Worm (Caenorhabditis elegans) whole organism, L3 larva: ENCODE results near the gene egrh-3.

Experiments
- R02D3.7 ChIP-seq: fragments of 150-350 bp; optimal IDR thresholded peaks from 2 replicates; lab custom pipeline; 2014; ENCODE audit warnings: missing biosample characterization, missing genetic modification characterization
- ZK546.5 ChIP-seq: sonication (generic microtip); optimal IDR thresholded peaks from 2 replicates; lab custom pipeline; 2017; ENCODE audit warnings: missing biosample characterization, missing genetic modification characterization
- aly-2 ChIP-seq: fragments of 150-350 bp; optimal IDR thresholded peaks from 2 replicates; lab custom pipeline; 2014; ENCODE audit warnings: missing biosample characterization, missing genetic modification characterization
- ama-1 ChIP-seq: fragments of 150-350 bp; optimal IDR thresholded peaks from 2 replicates; lab custom pipeline; 2018
- ceh-16 ChIP-seq: sonication (generic microtip); optimal IDR thresholded peaks from 2 replicates; lab custom pipeline; 2017; ENCODE audit warnings: missing biosample characterization, missing genetic modification characterization
- ceh-28 ChIP-seq: fragments of 150-350 bp; optimal IDR thresholded peaks from 2 replicates; lab custom pipeline; 2014; ENCODE audit warnings: missing biosample characterization, missing genetic modification reagents, missing genetic modification characterization
- ceh-82 ChIP-seq: fragments of 150-350 bp; optimal IDR thresholded peaks from 2 replicates; lab custom pipeline; 2014; ENCODE audit warnings: missing biosample characterization, missing genetic modification characterization
- ceh-9 ChIP-seq: sonication (generic microtip); optimal IDR thresholded peaks from 2 replicates; lab custom pipeline; 2018; ENCODE audit warnings: missing biosample characterization, missing genetic modification characterization
- daf-12 ChIP-seq: fragments of 150-350 bp; optimal IDR thresholded peaks from 2 replicates; lab custom pipeline; 2014; ENCODE audit warnings: missing biosample characterization, missing genetic modification reagents, missing genetic modification characterization
- egl-27 ChIP-seq: sonication (generic microtip); optimal IDR thresholded peaks from 4 replicates; lab custom pipeline; 2017; ENCODE audit warnings: missing biosample characterization, missing genetic modification reagents, missing genetic modification characterization
- egl-5 ChIP-seq: fragments of 150-350 bp; optimal IDR thresholded peaks from 2 replicates; lab custom pipeline; 2017; ENCODE audit warnings: missing biosample characterization, missing genetic modification reagents, missing genetic modification characterization, inconsistent platforms
- elt-1 ChIP-seq: fragments of 150-350 bp; optimal IDR thresholded peaks from 2 replicates; lab custom pipeline; 2014; ENCODE audit warnings: missing biosample characterization, missing genetic modification characterization
- elt-2 ChIP-seq: sonication (generic microtip); optimal IDR thresholded peaks from 2 replicates; lab custom pipeline; 2016; ENCODE audit warnings: missing genetic modification reagents, mild to moderate bottlenecking, missing genetic modification characterization, missing compliant biosample characterization
- elt-3 ChIP-seq, 3 experiments: fragments of 150-350 bp in 1 of 3; sonication (generic microtip) in 2 of 3; optimal IDR thresholded peaks; 2 replicates in 2 of 3; 4 replicates in 1 of 3; lab custom pipeline; 2014 to 2017; ENCODE audit warnings: missing biosample characterization in 3 of 3, missing genetic modification characterization in 3 of 3
- eor-1 ChIP-seq, 2 experiments: fragments of 150-350 bp; optimal IDR thresholded peaks; 2 replicates each; lab custom pipeline; 2014 to 2018; ENCODE audit warnings: missing biosample characterization in 2 of 2, missing genetic modification characterization in 2 of 2
- fkh-10 ChIP-seq: sonication (generic microtip); optimal IDR thresholded peaks from 2 replicates; lab custom pipeline; 2017; ENCODE audit warnings: missing biosample characterization, missing genetic modification reagents, missing genetic modification characterization
- fos-1 ChIP-seq: fragments of 150-350 bp; optimal IDR thresholded peaks from 2 replicates; lab custom pipeline; 2014; ENCODE audit warnings: missing biosample characterization, missing genetic modification characterization
- hmg-11 ChIP-seq: sonication (generic microtip); optimal IDR thresholded peaks from 2 replicates; lab custom pipeline; 2016; ENCODE audit warnings: missing genetic modification characterization, missing compliant biosample characterization
- jun-1 ChIP-seq: fragments of 150-350 bp; optimal IDR thresholded peaks from 2 replicates; lab custom pipeline; 2014; ENCODE audit warnings: missing biosample characterization, missing genetic modification reagents, missing genetic modification characterization
- lin-15B ChIP-seq: fragments of 150-350 bp; optimal IDR thresholded peaks from 2 replicates; lab custom pipeline; 2014; ENCODE audit warnings: missing biosample characterization, missing genetic modification characterization
- lin-39 ChIP-seq: fragments of 150-350 bp; optimal IDR thresholded peaks from 2 replicates; lab custom pipeline; 2018; ENCODE audit warnings: missing biosample characterization, missing genetic modification reagents, missing genetic modification characterization
- lsy-12 ChIP-seq: sonication (generic microtip); optimal IDR thresholded peaks from 2 replicates; lab custom pipeline; 2016; ENCODE audit warnings: mild to moderate bottlenecking, missing genetic modification characterization, missing compliant biosample characterization
- mdl-1 ChIP-seq: fragments of 150-350 bp; optimal IDR thresholded peaks from 2 replicates; lab custom pipeline; 2014; ENCODE audit warnings: missing biosample characterization, missing genetic modification characterization
- mml-1 ChIP-seq: fragments of 150-350 bp; sonication (generic microtip); optimal IDR thresholded peaks from 3 replicates; lab custom pipeline; 2014; ENCODE audit warnings: missing biosample characterization, missing genetic modification characterization
- nfya-1 ChIP-seq: sonication (generic microtip); optimal IDR thresholded peaks from 2 replicates; lab custom pipeline; 2017; ENCODE audit warnings: missing genetic modification characterization, mild to moderate bottlenecking, missing compliant biosample characterization, antibody characterized with exemption, moderate library complexity; ENCODE audit not compliant: insufficient read depth
- nhr-11 ChIP-seq: fragments of 150-350 bp; optimal IDR thresholded peaks from 2 replicates; lab custom pipeline; 2014; ENCODE audit warnings: missing biosample characterization, missing genetic modification characterization
- nhr-12 ChIP-seq: fragments of 150-350 bp; optimal IDR thresholded peaks from 2 replicates; lab custom pipeline; 2014; ENCODE audit warnings: missing biosample characterization, missing genetic modification characterization
- nhr-23 ChIP-seq: fragments of 150-350 bp; optimal IDR thresholded peaks from 2 replicates; lab custom pipeline; 2014; ENCODE audit warnings: missing biosample characterization, missing genetic modification reagents, missing genetic modification characterization
- nhr-237 ChIP-seq: fragments of 150-350 bp; optimal IDR thresholded peaks from 2 replicates; lab custom pipeline; 2014; ENCODE audit warnings: missing biosample characterization, missing genetic modification characterization
- nhr-25 ChIP-seq: sonication (generic microtip); optimal IDR thresholded peaks from 2 replicates; lab custom pipeline; 2017; ENCODE audit warnings: missing biosample characterization, missing genetic modification characterization
- nhr-28 ChIP-seq: fragments of 150-350 bp; optimal IDR thresholded peaks from 2 replicates; lab custom pipeline; 2014; ENCODE audit warnings: missing biosample characterization, missing genetic modification characterization
- nhr-43 ChIP-seq: sonication (generic microtip); optimal IDR thresholded peaks from 2 replicates; lab custom pipeline; 2016; ENCODE audit warnings: mild to moderate bottlenecking, missing genetic modification characterization, missing compliant biosample characterization; ENCODE audit not compliant: poor library complexity, severe bottlenecking
- nhr-67 ChIP-seq: fragments of 150-350 bp; optimal IDR thresholded peaks from 2 replicates; lab custom pipeline; 2014; ENCODE audit warnings: missing biosample characterization, missing genetic modification characterization
- nhr-76 ChIP-seq: fragments of 150-350 bp; sonication (generic microtip); optimal IDR thresholded peaks from 5 replicates; lab custom pipeline; 2014; ENCODE audit warnings: missing biosample characterization, missing genetic modification characterization
- pha-4 ChIP-seq: fragments of 150-350 bp; optimal IDR thresholded peaks from 2 replicates; lab custom pipeline; 2014; ENCODE audit warnings: missing biosample characterization, missing genetic modification reagents, missing genetic modification characterization
- pqm-1 ChIP-seq: fragments of 150-350 bp; optimal IDR thresholded peaks from 2 replicates; lab custom pipeline; 2017; ENCODE audit warnings: missing biosample characterization, missing genetic modification characterization, inconsistent platforms
- skn-1 ChIP-seq: fragments of 150-350 bp; optimal IDR thresholded peaks from 2 replicates; lab custom pipeline; 2014; ENCODE audit warnings: missing biosample characterization, missing genetic modification characterization
- snpc-4 ChIP-seq: fragments of 150-350 bp; optimal IDR thresholded peaks from 2 replicates; lab custom pipeline; 2014; ENCODE audit warnings: missing biosample characterization, missing genetic modification characterization
- tbx-2 ChIP-seq: sonication (generic microtip); optimal IDR thresholded peaks from 2 replicates; lab custom pipeline; 2016; ENCODE audit warnings: mild to moderate bottlenecking, missing genetic modification characterization, missing compliant biosample characterization
- unc-39 ChIP-seq: sonication (generic microtip); optimal IDR thresholded peaks from 4 replicates; lab custom pipeline; 2017; ENCODE audit warnings: missing biosample characterization, missing genetic modification characterization
- unc-62 ChIP-seq: fragments of 150-350 bp; sonication (generic microtip); optimal IDR thresholded peaks from 4 replicates; lab custom pipeline; 2014; ENCODE audit warnings: missing biosample characterization, missing genetic modification reagents, missing genetic modification characterization
- zag-1 ChIP-seq: fragments of 150-350 bp; optimal IDR thresholded peaks from 2 replicates; lab custom pipeline; 2014; ENCODE audit warnings: missing biosample characterization, missing genetic modification characterization
- ztf-11 ChIP-seq: fragments of 150-350 bp; optimal IDR thresholded peaks from 2 replicates; lab custom pipeline; 2014; ENCODE audit warnings: missing biosample characterization, missing genetic modification characterization
- ztf-4 ChIP-seq: fragments of 150-350 bp; optimal IDR thresholded peaks from 2 replicates; lab custom pipeline; 2014; ENCODE audit warnings: missing biosample characterization, missing genetic modification characterization

The egrh-3 gene

ce11 chrIV:2642054-2642453 is 46.5 kb downstream of the egrh-3 start:
- TF ChIP-seq nhr-25 (tag; lab: Kevin White, UChicago) (no peak), lin-15B (peak; percentile 1), nhr-67 (tag; lab: Kevin White, UChicago) (no peak), ceh-16 (tag; lab: Kevin White, UChicago) (no peak), skn-1 (peak; percentile 20)

ce11 chrIV:2640950-2641349 is 47.6 kb downstream of the egrh-3 start, which contains the start of the genes mdf-2 and nduv-3:
Gene mdf-2 (minus strand): TSS chrIV:2641125.
Gene nduv-3 (plus strand): TSS chrIV:2641310.
- TF ChIP-seq egl-27: no peak
- peak; percentile 38 for TF ChIP-seq jun-1 (tag; lab: Kevin White, UChicago)
- no peak for TF ChIP-seq mml-1 (tag; lab: Kevin White, UChicago)
- TF ChIP-seq nhr-25 (tag; lab: Kevin White, UChicago): peak; percentile 73
- peak; percentile 76 for TF ChIP-seq pha-4 (tag; lab: Kevin White, UChicago)
- TF ChIP-seq aly-2 (tag; lab: Kevin White, UChicago): no peak
- peak; percentile 7 for TF ChIP-seq elt-2 (tag; lab: Kevin White, UChicago)
- no peak for TF ChIP-seq mdl-1 (tag; lab: Kevin White, UChicago)
- TF ChIP-seq egl-5: peak; percentile 81
- peak; percentile 82 for TF ChIP-seq nhr-23 (tag; lab: Kevin White, UChicago)
- TF ChIP-seq elt-1 (tag; lab: Kevin White, UChicago): no peak
- peak; percentile 62 for TF ChIP-seq snpc-4
- peak; percentile 24 for TF ChIP-seq nhr-43 (tag; lab: Kevin White, UChicago)
- TF ChIP-seq nfya-1: peak; percentile 83
- TF ChIP-seq daf-12: no peak
- no peak for TF ChIP-seq zag-1 (tag; lab: Kevin White, UChicago)
- peak; percentile 40 for TF ChIP-seq lin-39 (tag; lab: Kevin White, UChicago)
- no peak for TF ChIP-seq ZK546.5 (tag; lab: Kevin White, UChicago)
- TF ChIP-seq hmg-11 (tag; lab: Kevin White, UChicago): peak; percentile 31
- no peak for TF ChIP-seq ceh-16 (tag; lab: Kevin White, UChicago)
- TF ChIP-seq lin-15B: peak; percentile 90
- no peak for TF ChIP-seq tbx-2
- TF ChIP-seq nhr-237 (tag; lab: Kevin White, UChicago): no peak
- no peak for TF ChIP-seq fkh-10
- peak; percentile 28 for TF ChIP-seq skn-1
- TF ChIP-seq ceh-82 (tag; lab: Kevin White, UChicago): peak; percentile 1
- peak; percentile 33 for TF ChIP-seq R02D3.7 (tag; lab: Kevin White, UChicago)
- peak; percentile 94 for TF ChIP-seq ceh-28 (tag; lab: Kevin White, UChicago)
- TF ChIP-seq pqm-1 (tag; lab: Kevin White, UChicago): peak; percentile 4

- no peak for TF ChIP-seq skn-1
- no peak for TF ChIP-seq jun-1 (tag; lab: Kevin White, UChicago)
- TF ChIP-seq ama-1: no peak
- TF ChIP-seq ztf-4 (tag; lab: Kevin White, UChicago): no peak
- no peak for TF ChIP-seq nhr-25 (tag; lab: Kevin White, UChicago)
- TF ChIP-seq nhr-12 (tag; lab: Kevin White, UChicago): no peak
- TF ChIP-seq snpc-4: no peak
- no peak for TF ChIP-seq R02D3.7 (tag; lab: Kevin White, UChicago)
- peak; percentile 14 for TF ChIP-seq pha-4 (tag; lab: Kevin White, UChicago)
- TF ChIP-seq lin-15B: peak; percentile 21
- TF ChIP-seq ZK546.5 (tag; lab: Kevin White, UChicago): no peak
- TF ChIP-seq elt-1 (tag; lab: Kevin White, UChicago): no peak
- peak; percentile 13 for TF ChIP-seq hmg-11 (tag; lab: Kevin White, UChicago)
- TF ChIP-seq nhr-67 (tag; lab: Kevin White, UChicago): no peak
- TF ChIP-seq daf-12: no peak
- no peak for TF ChIP-seq ceh-9
- no peak for TF ChIP-seq nhr-76 (tag; lab: Kevin White, UChicago)
- no peak for TF ChIP-seq lin-39 (tag; lab: Kevin White, UChicago)
- no peak for TF ChIP-seq unc-62 (GFP tag; lab: Kevin White, UChicago)
- TF ChIP-seq fos-1 (tag; lab: Kevin White, UChicago): no peak
- no peak for TF ChIP-seq elt-3 (tag; optimal IDR thresholded peaks at IDR 0.05; lab: Kevin White, UChicago)
- TF ChIP-seq pqm-1 (tag; lab: Kevin White, UChicago): no peak
- peak; percentile 4 for TF ChIP-seq nhr-43 (tag; lab: Kevin White, UChicago)
- TF ChIP-seq nhr-23 (tag; lab: Kevin White, UChicago): no peak
- TF ChIP-seq nhr-28: no peak
- TF ChIP-seq nhr-237 (tag; lab: Kevin White, UChicago): no peak
- TF ChIP-seq tbx-2: no peak
- TF ChIP-seq ceh-16 (tag; lab: Kevin White, UChicago): no peak
- peak; percentile 19 for TF ChIP-seq lsy-12
- no peak for TF ChIP-seq eor-1 (tag; optimal IDR thresholded peaks at IDR 0.05; lab: Kevin White, UChicago)
- no peak for TF ChIP-seq unc-39 (tag; lab: Kevin White, UChicago)
- no peak for TF ChIP-seq zag-1 (tag; lab: Kevin White, UChicago)
- peak; percentile 95 for TF ChIP-seq ceh-28 (tag; lab: Kevin White, UChicago)
- TF ChIP-seq egl-27: no peak
- peak; percentile 28 for TF ChIP-seq ceh-82 (tag; lab: Kevin White, UChicago)
- TF ChIP-seq mml-1 (tag; lab: Kevin White, UChicago): no peak
- no peak for TF ChIP-seq nhr-11
- TF ChIP-seq fkh-10: no peak
- TF ChIP-seq nfya-1: peak; percentile 16
- TF ChIP-seq elt-2 (tag; lab: Kevin White, UChicago): no peak
- no peak for TF ChIP-seq ztf-11 (tag; lab: Kevin White, UChicago)
- no peak for TF ChIP-seq mdl-1 (tag; lab: Kevin White, UChicago)
- no peak for TF ChIP-seq egl-5
These were observed 48.8 kb downstream of the egrh-3 start for ce11 chrIV:2639666-2640273.
